Fruit fly (Drosophila melanogaster): ENCODE results near the gene CG7557.

- peak; percentile 97 for TF ChIP-seq fd96Ca (GFP tag; IDR thresholded peaks at IDR 0.05)
- TF ChIP-seq CG4496 (GFP tag; IDR thresholded peaks at IDR 0.05) = peak; percentile 95
- peak; percentile 81 for TF ChIP-seq CG9948 (tag; optimal IDR thresholded peaks at IDR 0.05)
- peak; percentile 94 for TF ChIP-seq Pif1A (GFP tag; optimal IDR thresholded peaks at IDR 0.05)
- TF ChIP-seq gl (tag; optimal IDR thresholded peaks at IDR 0.05) = peak; percentile 81
- TF ChIP-seq CG14655 (GFP tag; optimal IDR thresholded peaks at IDR 0.05) = peak; percentile 81
- TF ChIP-seq CG8159 (tag; optimal IDR thresholded peaks at IDR 0.05) = peak; percentile 89
- peak; percentile 69 for TF ChIP-seq D1 (tag; optimal IDR thresholded peaks at IDR 0.05)
- peak; percentile 49 for TF ChIP-seq EcR (GFP tag; optimal IDR thresholded peaks at IDR 0.05)
- peak; percentile 87 for TF ChIP-seq CG13204 (GFP tag; optimal IDR thresholded peaks at IDR 0.05)
- TF ChIP-seq CG17806 (tag; optimal IDR thresholded peaks at IDR 0.05) = peak; percentile 87
- peak; percentile 95 for TF ChIP-seq CG32121 (GFP tag; IDR thresholded peaks at IDR 0.05)
- TF ChIP-seq rn (GFP tag; IDR thresholded peaks at IDR 0.05) = peak; percentile 87
- TF ChIP-seq Pif1B (GFP tag; optimal IDR thresholded peaks at IDR 0.05) = peak; percentile 89
Observed at dm6 chr3L:11431251-11431925, 13.6 kb upstream of the CG7557 start.
